Worm (Caenorhabditis elegans) whole organism, L3 larva: ENCODE data around the gene aipr-1.

Source experiments
- ama-1 ChIP-seq: fragments of 150-350 bp; optimal IDR thresholded peaks from 2 replicates; lab custom pipeline; 2018
- daf-12 ChIP-seq: fragments of 150-350 bp; optimal IDR thresholded peaks from 2 replicates; lab custom pipeline; 2014; ENCODE audit warnings: missing biosample characterization, missing genetic modification reagents, missing genetic modification characterization
- fos-1 ChIP-seq: fragments of 150-350 bp; optimal IDR thresholded peaks from 2 replicates; lab custom pipeline; 2014; ENCODE audit warnings: missing biosample characterization, missing genetic modification characterization
- lin-15B ChIP-seq: fragments of 150-350 bp; optimal IDR thresholded peaks from 2 replicates; lab custom pipeline; 2014; ENCODE audit warnings: missing biosample characterization, missing genetic modification characterization
- lin-39 ChIP-seq: fragments of 150-350 bp; optimal IDR thresholded peaks from 2 replicates; lab custom pipeline; 2018; ENCODE audit warnings: missing biosample characterization, missing genetic modification reagents, missing genetic modification characterization
- nhr-237 ChIP-seq: fragments of 150-350 bp; optimal IDR thresholded peaks from 2 replicates; lab custom pipeline; 2014; ENCODE audit warnings: missing biosample characterization, missing genetic modification characterization
- pha-4 ChIP-seq: fragments of 150-350 bp; optimal IDR thresholded peaks from 2 replicates; lab custom pipeline; 2014; ENCODE audit warnings: missing biosample characterization, missing genetic modification reagents, missing genetic modification characterization
- sea-2 ChIP-seq: fragments of 150-350 bp; sonication (generic microtip); optimal IDR thresholded peaks from 4 replicates; lab custom pipeline; 2014; ENCODE audit warnings: missing biosample characterization, missing genetic modification reagents, missing genetic modification characterization
- tbx-2 ChIP-seq: sonication (generic microtip); optimal IDR thresholded peaks from 2 replicates; lab custom pipeline; 2016; ENCODE audit warnings: mild to moderate bottlenecking, missing genetic modification characterization, missing compliant biosample characterization
- unc-39 ChIP-seq: sonication (generic microtip); optimal IDR thresholded peaks from 4 replicates; lab custom pipeline; 2017; ENCODE audit warnings: missing biosample characterization, missing genetic modification characterization
- unc-62 ChIP-seq: fragments of 150-350 bp; sonication (generic microtip); optimal IDR thresholded peaks from 4 replicates; lab custom pipeline; 2014; ENCODE audit warnings: missing biosample characterization, missing genetic modification reagents, missing genetic modification characterization
- ztf-11 ChIP-seq: fragments of 150-350 bp; optimal IDR thresholded peaks from 2 replicates; lab custom pipeline; 2014; ENCODE audit warnings: missing biosample characterization, missing genetic modification characterization

DNA sequence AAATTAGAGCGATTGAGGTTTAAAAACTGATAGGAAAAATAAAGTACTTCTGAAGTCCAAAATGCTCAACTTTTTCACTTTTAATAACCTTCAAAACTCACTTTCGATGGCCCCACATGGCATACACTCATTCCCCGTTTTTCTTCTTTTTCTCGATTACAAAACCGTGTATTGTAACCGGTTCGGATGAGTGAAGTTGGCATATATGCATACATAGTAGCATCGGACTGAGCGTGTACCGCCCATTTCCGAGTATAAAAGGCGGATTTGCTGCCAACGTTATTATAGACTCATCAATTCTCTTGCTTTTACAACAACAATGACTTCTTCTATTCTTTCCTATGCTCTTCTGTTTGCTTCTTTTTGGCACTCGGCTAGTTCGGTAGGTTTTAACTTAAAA, 11.3 kb downstream of the aipr-1 start, which contains the start of gene C56C10.4:
- TF ChIP-seq unc-62 (GFP tag; lab: Kevin White, UChicago) (no peak), ama-1 (lab: Kevin White, UChicago) (no peak), tbx-2 (tag; lab: Kevin White, UChicago) (no peak), fos-1 (tag; lab: Kevin White, UChicago) (no peak), unc-39 (tag; lab: Kevin White, UChicago) (no peak), nhr-237 (tag; lab: Kevin White, UChicago) (no peak), ztf-11 (tag; lab: Kevin White, UChicago) (no peak), lin-15B (no peak), lin-39 (tag; lab: Kevin White, UChicago) (no peak), pha-4 (tag; lab: Kevin White, UChicago) (no peak), daf-12 (tag; lab: Kevin White, UChicago) (no peak), sea-2 (GFP tag; lab: Kevin White, UChicago) (no peak)
